Worm (Caenorhabditis elegans): ENCODE measurements around the gene sri-24.
"Not testable (repeated sequence)": the region's sequence is repeated elsewhere in the genome, so short reads cannot be mapped to it uniquely, and the experiment has no call there.

Gene sri-24

ce11 chrV:15241259-15241658 is 29.3 kb downstream of the sri-24 start, which contains the start of gene chil-12:
Gene chil-12 (plus strand): TSS chrV:15241559.
- TF ChIP-seq mdl-1 (tag; optimal IDR thresholded peaks at IDR 0.05) (no peak), nhr-23 (tag; optimal IDR thresholded peaks at IDR 0.05) (no peak), aly-2 (tag; optimal IDR thresholded peaks at IDR 0.05) (no peak), sea-2 (GFP tag; optimal IDR thresholded peaks at IDR 0.05) (no peak), nfya-1 (tag; optimal IDR thresholded peaks at IDR 0.05; ENCODE audit: insufficient read depth) (no peak), fos-1 (tag; optimal IDR thresholded peaks at IDR 0.05) (no peak), elt-3 (tag; optimal IDR thresholded peaks at IDR 0.05) (no peak), nhr-43 (tag; optimal IDR thresholded peaks at IDR 0.05; ENCODE audit: poor library complexity, severe bottlenecking) (no peak)

- TF ChIP-seq ceh-16 (tag; optimal IDR thresholded peaks at IDR 0.05) = no peak
- TF ChIP-seq R02D3.7 (tag; optimal IDR thresholded peaks at IDR 0.05) = no peak
- no peak for TF ChIP-seq daf-12 (tag; optimal IDR thresholded peaks at IDR 0.05)
- TF ChIP-seq jun-1 (tag; optimal IDR thresholded peaks at IDR 0.05) = no peak
- no peak for TF ChIP-seq nhr-11 (tag; optimal IDR thresholded peaks at IDR 0.05)
- no peak for TF ChIP-seq unc-62 (GFP tag; optimal IDR thresholded peaks at IDR 0.05)
- TF ChIP-seq ztf-11 (tag; optimal IDR thresholded peaks at IDR 0.05) = no peak
- no peak for TF ChIP-seq mdl-1 (tag; optimal IDR thresholded peaks at IDR 0.05)
- TF ChIP-seq egl-5 (tag; optimal IDR thresholded peaks at IDR 0.05) = no peak
- no peak for TF ChIP-seq ceh-28 (tag; optimal IDR thresholded peaks at IDR 0.05)
- TF ChIP-seq fkh-2 (tag; optimal IDR thresholded peaks at IDR 0.05) = no peak
- no peak for TF ChIP-seq lsy-12 (tag; optimal IDR thresholded peaks at IDR 0.05)
- TF ChIP-seq elt-1 (tag; optimal IDR thresholded peaks at IDR 0.05) = no peak
- no peak for TF ChIP-seq snpc-4 (tag; optimal IDR thresholded peaks at IDR 0.05)
- no peak for TF ChIP-seq elt-2 (tag; optimal IDR thresholded peaks at IDR 0.05)
- no peak for TF ChIP-seq pha-4 (tag; optimal IDR thresholded peaks at IDR 0.05)
Observed at ce11 chrV:15244456-15244855, 32.5 kb downstream of the sri-24 start, which contains the start of gene kin-30. Gene kin-30 (plus strand): TSS chrV:15244756.

ce11 chrV:15250304-15250703 is 38.3 kb downstream of the sri-24 start, which contains the start of gene srd-28:
Gene srd-28 (plus strand): TSS chrV:15250604.
- not testable (repeated sequence) for TF ChIP-seq nhr-67, aly-2, ceh-16 (tag; optimal IDR thresholded peaks at IDR 0.05)

- TF ChIP-seq lin-39 (tag; optimal IDR thresholded peaks at IDR 0.05) = no peak
- TF ChIP-seq ceh-28 (tag; optimal IDR thresholded peaks at IDR 0.05) = no peak
- TF ChIP-seq jun-1 (tag; optimal IDR thresholded peaks at IDR 0.05) = no peak
- TF ChIP-seq ztf-11 (tag; optimal IDR thresholded peaks at IDR 0.05) = no peak
Observed at ce11 chrV:15252082-15252481, 40.1 kb downstream of the sri-24 start, which contains the start of gene srbc-76. Gene srbc-76 (plus strand): TSS chrV:15252382.

ce11 chrV:15253529-15253928 is 41.6 kb downstream of the sri-24 start, which contains the start of gene srbc-75:
Gene srbc-75 (plus strand): TSS chrV:15253829.
- TF ChIP-seq snpc-4 (tag; optimal IDR thresholded peaks at IDR 0.05) = no peak
- TF ChIP-seq eor-1 (tag; optimal IDR thresholded peaks at IDR 0.05) = no peak
- no peak for TF ChIP-seq elt-3 (tag; optimal IDR thresholded peaks at IDR 0.05)
- no peak for TF ChIP-seq tbx-2 (tag; optimal IDR thresholded peaks at IDR 0.05)
- no peak for TF ChIP-seq nfya-1 (tag; optimal IDR thresholded peaks at IDR 0.05; ENCODE audit: insufficient read depth)
- no peak for TF ChIP-seq ztf-11 (tag; optimal IDR thresholded peaks at IDR 0.05)
- TF ChIP-seq ceh-16 (tag; optimal IDR thresholded peaks at IDR 0.05) = no peak
- no peak for TF ChIP-seq elt-1 (tag; optimal IDR thresholded peaks at IDR 0.05)
- TF ChIP-seq sea-2 (GFP tag; optimal IDR thresholded peaks at IDR 0.05) = no peak
- no peak for TF ChIP-seq unc-39 (tag; optimal IDR thresholded peaks at IDR 0.05)
- TF ChIP-seq R02D3.7 (tag; optimal IDR thresholded peaks at IDR 0.05) = no peak
- TF ChIP-seq nhr-12 (tag; optimal IDR thresholded peaks at IDR 0.05) = no peak
- TF ChIP-seq fkh-2 (tag; optimal IDR thresholded peaks at IDR 0.05) = no peak
- TF ChIP-seq hmg-11 (tag; optimal IDR thresholded peaks at IDR 0.05) = no peak
- no peak for TF ChIP-seq nhr-76 (tag; optimal IDR thresholded peaks at IDR 0.05)
- TF ChIP-seq fos-1 (tag; optimal IDR thresholded peaks at IDR 0.05) = no peak
- TF ChIP-seq mml-1 (tag; optimal IDR thresholded peaks at IDR 0.05) = no peak

Data from whole organism, L3 larva.